Worm (Caenorhabditis elegans) whole organism, early embryonic: ENCODE data around the gene clec-174.

Experiments
- B0310.2 ChIP-seq: sonication (generic microtip); optimal IDR thresholded peaks from 2 replicates; lab custom pipeline; 2016; ENCODE audit warnings: mild to moderate bottlenecking, missing genetic modification characterization, missing compliant biosample characterization
- F13C5.2 ChIP-seq: sonication (generic microtip); optimal IDR thresholded peaks from 2 replicates; lab custom pipeline; 2017; ENCODE audit warnings: mild to moderate bottlenecking, missing genetic modification characterization, inconsistent platforms, missing compliant biosample characterization
- aly-1 ChIP-seq: sonication (generic microtip); optimal IDR thresholded peaks from 2 replicates; lab custom pipeline; 2016; ENCODE audit warnings: missing genetic modification characterization, missing compliant biosample characterization
- ama-1 ChIP-seq: fragments of 150-350 bp; optimal IDR thresholded peaks from 2 replicates; lab custom pipeline; 2014
- ceh-13 ChIP-seq: fragments of 200-800 bp; sonication (Bioruptor generic); optimal IDR thresholded peaks from 2 replicates; lab custom pipeline; 2018; ENCODE audit warnings: mild to moderate bottlenecking, missing genetic modification characterization, missing compliant biosample characterization
- ceh-36 ChIP-seq: sonication (generic microtip); optimal IDR thresholded peaks from 2 replicates; lab custom pipeline; 2016; ENCODE audit warnings: missing genetic modification characterization, inconsistent platforms, missing compliant biosample characterization
- ets-7 ChIP-seq: sonication (generic microtip); optimal IDR thresholded peaks from 2 replicates; lab custom pipeline; 2016; ENCODE audit warnings: missing genotype, missing genetic modification characterization, missing compliant biosample characterization
- flt-1 ChIP-seq: fragments of 200-800 bp; sonication (Bioruptor generic); IDR thresholded peaks from 2 replicates; pipeline ENCODE4 v1.3.6; 2022; ENCODE audit warnings: missing genetic modification characterization, missing compliant biosample characterization
- hmbx-1 ChIP-seq: sonication (generic microtip); optimal IDR thresholded peaks from 2 replicates; lab custom pipeline; 2016; ENCODE audit warnings: mild to moderate bottlenecking, missing genetic modification characterization, missing compliant biosample characterization
- hmg-4 ChIP-seq: fragments of 200-800 bp; sonication (Bioruptor generic); optimal IDR thresholded peaks from 2 replicates; lab custom pipeline; 2018; ENCODE audit warnings: mild to moderate bottlenecking, missing genetic modification characterization, missing compliant biosample characterization
- hnd-1 ChIP-seq: sonication (generic microtip); optimal IDR thresholded peaks from 2 replicates; lab custom pipeline; 2016; ENCODE audit warnings: missing genetic modification characterization, missing compliant biosample characterization
- pes-1 ChIP-seq: fragments of 200-800 bp; sonication (Bioruptor generic); IDR thresholded peaks from 2 replicates; pipeline ENCODE4 v1.3.6; 2022; ENCODE audit warnings: missing genetic modification reagents, missing genetic modification characterization, missing compliant biosample characterization
- scrt-1 ChIP-seq: fragments of 200-800 bp; sonication (Bioruptor generic); IDR thresholded peaks from 2 replicates; pipeline ENCODE4 v1.3.6; 2022; ENCODE audit warnings: missing genetic modification characterization, missing compliant biosample characterization
- sea-1 ChIP-seq: fragments of 200-800 bp; sonication (Bioruptor generic); conservative IDR thresholded peaks from 2 replicates; pipeline ENCODE4 v1.3.6; 2022; ENCODE audit warnings: missing genetic modification characterization, missing compliant biosample characterization
- tbx-11 ChIP-seq: fragments of 200-800 bp; sonication (Bioruptor generic); IDR thresholded peaks from 2 replicates; pipeline ENCODE4 v1.3.6; 2022; ENCODE audit warnings: missing genetic modification characterization, missing compliant biosample characterization
- tbx-37 ChIP-seq: fragments of 200-800 bp; sonication (Bioruptor generic); conservative IDR thresholded peaks from 2 replicates; pipeline ENCODE4 v1.3.6; 2022; ENCODE audit warnings: missing genetic modification reagents, missing genetic modification characterization, missing compliant biosample characterization
- tra-4 ChIP-seq: sonication (generic microtip); optimal IDR thresholded peaks from 2 replicates; lab custom pipeline; 2017; ENCODE audit warnings: missing genetic modification characterization, missing compliant biosample characterization

clec-174 gene

ce11 chrIV:3906393-3906792 lies 35.1 kb downstream of the clec-174 start, which contains the start of gene F56D6.11:
TSS of gene F56D6.11 (minus strand) at chrIV:3906493.
- no peak for TF ChIP-seq scrt-1 (GFP tag; lab: Robert Waterston, UW)
- TF ChIP-seq pes-1 (GFP tag; lab: Robert Waterston, UW) = no peak
- no peak for TF ChIP-seq ets-7 (tag; lab: Kevin White, UChicago)
- no peak for TF ChIP-seq hmg-4 (GFP tag; lab: Kevin White, UChicago)
- no peak for TF ChIP-seq hnd-1 (tag; lab: Kevin White, UChicago)
- TF ChIP-seq B0310.2 (tag; lab: Kevin White, UChicago) = no peak
- no peak for TF ChIP-seq ceh-36 (tag; lab: Kevin White, UChicago)
- no peak for TF ChIP-seq sea-1 (GFP tag; lab: Robert Waterston, UW)

- TF ChIP-seq hnd-1 (tag; lab: Kevin White, UChicago) (no peak), ama-1 (lab: Kevin White, UChicago) (no peak), ets-7 (tag; lab: Kevin White, UChicago) (no peak), ceh-13 (no peak), sea-1 (GFP tag; lab: Robert Waterston, UW) (no peak), tra-4 (tag; lab: Kevin White, UChicago) (no peak), tbx-11 (GFP tag; lab: Robert Waterston, UW) (no peak), scrt-1 (GFP tag; lab: Robert Waterston, UW) (no peak), ceh-36 (tag; lab: Kevin White, UChicago) (no peak), B0310.2 (tag; lab: Kevin White, UChicago) (no peak)
These were observed 36.9 kb downstream of the clec-174 start, which contains the start of gene F56D6.21 for ce11 chrIV:3904620-3905019. TSS of gene F56D6.21 (plus strand) at chrIV:3904920.

ce11 chrIV:3902955-3903354 lies 38.6 kb downstream of the clec-174 start, which contains the start of gene F56D6.6:
TSS of gene F56D6.6 (plus strand) at chrIV:3903255.
- TF ChIP-seq ceh-36 (tag; lab: Kevin White, UChicago) = no peak
- no peak for TF ChIP-seq sea-1 (GFP tag; lab: Robert Waterston, UW)
- no peak for TF ChIP-seq hmbx-1 (tag; lab: Kevin White, UChicago)
- TF ChIP-seq ama-1 (lab: Kevin White, UChicago) = no peak
- TF ChIP-seq tbx-37 = no peak
- TF ChIP-seq F13C5.2 (tag; lab: Kevin White, UChicago) = no peak

ce11 chrIV:3899719-3900554 lies 41.6 kb downstream of the clec-174 start, which contains the start of gene srz-62:
TSS of gene srz-62 (plus strand) at chrIV:3900504.
- TF ChIP-seq pes-1 (GFP tag; lab: Robert Waterston, UW) (no peak), hnd-1 (tag; lab: Kevin White, UChicago) (no peak), tbx-37 (no peak), B0310.2 (tag; lab: Kevin White, UChicago) (no peak), ceh-13 (no peak), tra-4 (tag; lab: Kevin White, UChicago) (no peak), flt-1 (GFP tag; lab: Robert Waterston, UW) (no peak), sea-1 (GFP tag; lab: Robert Waterston, UW) (no peak), hmbx-1 (tag; lab: Kevin White, UChicago) (no peak), F13C5.2 (tag; lab: Kevin White, UChicago) (no peak), ets-7 (tag; lab: Kevin White, UChicago) (no peak)

ce11 chrIV:3894770-3895169 lies 46.7 kb downstream of the clec-174 start, which contains the start of gene dct-8:
TSS of gene dct-8 (plus strand) at chrIV:3895070.
- no peak for TF ChIP-seq hmbx-1 (tag; lab: Kevin White, UChicago)
- no peak for TF ChIP-seq F13C5.2 (tag; lab: Kevin White, UChicago)
- no peak for TF ChIP-seq sea-1 (GFP tag; lab: Robert Waterston, UW)
- no peak for TF ChIP-seq pes-1 (GFP tag; lab: Robert Waterston, UW)
- no peak for TF ChIP-seq flt-1 (GFP tag; lab: Robert Waterston, UW)
- no peak for TF ChIP-seq hmg-4 (GFP tag; lab: Kevin White, UChicago)
- no peak for TF ChIP-seq tbx-37
- TF ChIP-seq hnd-1 (tag; lab: Kevin White, UChicago) = no peak
- TF ChIP-seq B0310.2 (tag; lab: Kevin White, UChicago) = no peak

ce11 chrIV:3894004-3894480 lies 47.5 kb downstream of the clec-174 start, which contains the start of gene F56D6.8:
TSS of gene F56D6.8 (minus strand) at chrIV:3894430.
- no peak for TF ChIP-seq aly-1 (tag; lab: Kevin White, UChicago)
- no peak for TF ChIP-seq ceh-13
- no peak for TF ChIP-seq ceh-36 (tag; lab: Kevin White, UChicago)
- TF ChIP-seq hmg-4 (GFP tag; lab: Kevin White, UChicago) = no peak
- TF ChIP-seq B0310.2 (tag; lab: Kevin White, UChicago) = no peak
- no peak for TF ChIP-seq flt-1 (GFP tag; lab: Robert Waterston, UW)
- TF ChIP-seq tra-4 (tag; lab: Kevin White, UChicago) = no peak
- no peak for TF ChIP-seq tbx-37
- TF ChIP-seq ets-7 (tag; lab: Kevin White, UChicago) = no peak
- no peak for TF ChIP-seq pes-1 (GFP tag; lab: Robert Waterston, UW)
- TF ChIP-seq scrt-1 (GFP tag; lab: Robert Waterston, UW) = no peak
- TF ChIP-seq hmbx-1 (tag; lab: Kevin White, UChicago) = no peak
- no peak for TF ChIP-seq sea-1 (GFP tag; lab: Robert Waterston, UW)
- no peak for TF ChIP-seq ama-1 (lab: Kevin White, UChicago)

- TF ChIP-seq pes-1 (GFP tag; lab: Robert Waterston, UW) (no peak), ama-1 (lab: Kevin White, UChicago) (no peak), aly-1 (tag; lab: Kevin White, UChicago) (no peak), sea-1 (GFP tag; lab: Robert Waterston, UW) (no peak), hmg-4 (GFP tag; lab: Kevin White, UChicago) (no peak)
These were observed 49.5 kb downstream of the clec-174 start, which contains the start of gene F56D6.9 for ce11 chrIV:3892027-3892426. TSS of gene F56D6.9 (plus strand) at chrIV:3892327.
